Fruit fly (Drosophila melanogaster): ENCODE results near the gene bcn92.

bcn92 gene

dm6 chrX:2138342-2138416, 11.3 kb downstream of the bcn92 start, which contains the start of gene ph-p:
ph-p (minus strand) TSS chrX:2138371.
- TF ChIP-seq Eip78C (GFP tag) (no peak), fkh (GFP tag; optimal IDR thresholded peaks at IDR 0.05) (no peak), lz (GFP tag; optimal IDR thresholded peaks at IDR 0.05) (no peak)

dm6 chrX:2137587-2138341, 11.7 kb downstream of the bcn92 start:
- TF ChIP-seq CG8319 (GFP tag; optimal IDR thresholded peaks at IDR 0.05) (peak; percentile 97), svp (GFP tag) (peak; percentile 97), CG8119 (GFP tag; IDR thresholded peaks at IDR 0.05) (peak; percentile 99), Hr39 (GFP tag; optimal IDR thresholded peaks at IDR 0.05) (peak; percentile 94), salr (GFP tag; optimal IDR thresholded peaks at IDR 0.05) (peak; percentile 94 to 96), Eip93F (GFP tag; optimal IDR thresholded peaks at IDR 0.05) (peak; percentile 97), esn (GFP tag; optimal IDR thresholded peaks at IDR 0.05) (peak; percentile 97), CG6276 (GFP tag; optimal IDR thresholded peaks at IDR 0.05) (peak; percentile 99), CG11902 (GFP tag; optimal IDR thresholded peaks at IDR 0.05) (peak; percentile 97), CG6808 (GFP tag; optimal IDR thresholded peaks at IDR 0.05) (peak; percentile 98), dsx (GFP tag; optimal IDR thresholded peaks at IDR 0.05; ENCODE audit: poor library complexity, severe bottlenecking) (peak; percentile 97), CG32006 (GFP tag; optimal IDR thresholded peaks at IDR 0.05) (peak; percentile 97), topi (GFP tag; optimal IDR thresholded peaks at IDR 0.05) (peak; percentile 99), CG10631 (GFP tag; optimal IDR thresholded peaks at IDR 0.05) (peak; percentile 98), net (GFP tag; optimal IDR thresholded peaks at IDR 0.05) (peak; percentile 97), CG3032 (tag; optimal IDR thresholded peaks at IDR 0.05) (peak; percentile 99), acj6 (GFP tag; optimal IDR thresholded peaks at IDR 0.05) (peak; percentile 98), CG34406 (GFP tag; optimal IDR thresholded peaks at IDR 0.05) (peak; percentile 99), Hr38 (GFP tag; optimal IDR thresholded peaks at IDR 0.05) (peak; percentile 44), OdsH (GFP tag; optimal IDR thresholded peaks at IDR 0.05) (peak; percentile 99), CG9139 (GFP tag; optimal IDR thresholded peaks at IDR 0.05) (peak; percentile 97), vri (GFP tag; optimal IDR thresholded peaks at IDR 0.05) (peak; percentile 95), fkh (GFP tag; optimal IDR thresholded peaks at IDR 0.05) (peak; percentile 81), CG11294 (GFP tag; IDR thresholded peaks at IDR 0.05) (peak; percentile 98), Ets21C (GFP tag; optimal IDR thresholded peaks at IDR 0.05) (peak; percentile 96), CG6854 (GFP tag; optimal IDR thresholded peaks at IDR 0.05) (peak; percentile 97), CG10669 (GFP tag; optimal IDR thresholded peaks at IDR 0.05) (peak; percentile 99), Met (GFP tag; optimal IDR thresholded peaks at IDR 0.05) (peak; percentile 98), Gug (GFP tag; IDR thresholded peaks at IDR 0.05) (peak; percentile 99), CG7368 (GFP tag; optimal IDR thresholded peaks at IDR 0.05) (peak; percentile 95), Lpt (GFP tag; optimal IDR thresholded peaks at IDR 0.05) (peak; percentile 98), CG4318 (GFP tag; optimal IDR thresholded peaks at IDR 0.05) (peak; percentile 98), Hr4 (GFP tag; optimal IDR thresholded peaks at IDR 0.05) (peak; percentile 97), dac (GFP tag; optimal IDR thresholded peaks at IDR 0.05) (peak; percentile 94), CG8632 (GFP tag; optimal IDR thresholded peaks at IDR 0.05) (peak; percentile 99), achi (GFP tag; optimal IDR thresholded peaks at IDR 0.05) (peak; percentile 98), pdm3 (GFP tag; optimal IDR thresholded peaks at IDR 0.05) (peak; percentile 98), Sox102F (GFP tag; optimal IDR thresholded peaks at IDR 0.05) (peak; percentile 97), Eip78C (GFP tag) (peak; percentile 99), lz (GFP tag; optimal IDR thresholded peaks at IDR 0.05) (peak; percentile 98), cyc (GFP tag; optimal IDR thresholded peaks at IDR 0.05) (peak; percentile 94), CG3919 (GFP tag; optimal IDR thresholded peaks at IDR 0.05) (peak; percentile 98), Blimp-1 (GFP tag; optimal IDR thresholded peaks at IDR 0.05) (peak; percentile 92), spab (GFP tag; optimal IDR thresholded peaks at IDR 0.05) (peak; percentile 97), CG1621 (tag; optimal IDR thresholded peaks at IDR 0.05) (peak; percentile 97), ss (GFP tag; optimal IDR thresholded peaks at IDR 0.05) (peak; percentile 97 to 99), Eip75B (GFP tag; optimal IDR thresholded peaks at IDR 0.05) (peak; percentile 97), eg (GFP tag; IDR thresholded peaks at IDR 0.05) (peak; percentile 98), Sox14 (GFP tag; optimal IDR thresholded peaks at IDR 0.05) (peak; percentile 98)

Measured in whole organism, prepupa.